Worm (Caenorhabditis elegans) whole organism, early embryonic: Measurements from ENCODE around the gene srh-283.

Experiments used
- B0310.2 ChIP-seq: sonication (generic microtip); optimal IDR thresholded peaks from 2 replicates; lab custom pipeline; 2016; ENCODE audit warnings: mild to moderate bottlenecking, missing genetic modification characterization, missing compliant biosample characterization
- F13C5.2 ChIP-seq: sonication (generic microtip); optimal IDR thresholded peaks from 2 replicates; lab custom pipeline; 2017; ENCODE audit warnings: mild to moderate bottlenecking, missing genetic modification characterization, inconsistent platforms, missing compliant biosample characterization
- aly-1 ChIP-seq: sonication (generic microtip); optimal IDR thresholded peaks from 2 replicates; lab custom pipeline; 2016; ENCODE audit warnings: missing genetic modification characterization, missing compliant biosample characterization
- ama-1 ChIP-seq: fragments of 150-350 bp; optimal IDR thresholded peaks from 2 replicates; lab custom pipeline; 2014
- ceh-13 ChIP-seq: fragments of 200-800 bp; sonication (Bioruptor generic); optimal IDR thresholded peaks from 2 replicates; lab custom pipeline; 2018; ENCODE audit warnings: mild to moderate bottlenecking, missing genetic modification characterization, missing compliant biosample characterization
- ceh-36 ChIP-seq: sonication (generic microtip); optimal IDR thresholded peaks from 2 replicates; lab custom pipeline; 2016; ENCODE audit warnings: missing genetic modification characterization, inconsistent platforms, missing compliant biosample characterization
- ets-7 ChIP-seq: sonication (generic microtip); optimal IDR thresholded peaks from 2 replicates; lab custom pipeline; 2016; ENCODE audit warnings: missing genotype, missing genetic modification characterization, missing compliant biosample characterization
- flt-1 ChIP-seq: fragments of 200-800 bp; sonication (Bioruptor generic); IDR thresholded peaks from 2 replicates; pipeline ENCODE4 v1.3.6; 2022; ENCODE audit warnings: missing genetic modification characterization, missing compliant biosample characterization
- hmbx-1 ChIP-seq: sonication (generic microtip); optimal IDR thresholded peaks from 2 replicates; lab custom pipeline; 2016; ENCODE audit warnings: mild to moderate bottlenecking, missing genetic modification characterization, missing compliant biosample characterization
- hmg-4 ChIP-seq: fragments of 200-800 bp; sonication (Bioruptor generic); optimal IDR thresholded peaks from 2 replicates; lab custom pipeline; 2018; ENCODE audit warnings: mild to moderate bottlenecking, missing genetic modification characterization, missing compliant biosample characterization
- hnd-1 ChIP-seq: sonication (generic microtip); optimal IDR thresholded peaks from 2 replicates; lab custom pipeline; 2016; ENCODE audit warnings: missing genetic modification characterization, missing compliant biosample characterization
- pes-1 ChIP-seq: fragments of 200-800 bp; sonication (Bioruptor generic); IDR thresholded peaks from 2 replicates; pipeline ENCODE4 v1.3.6; 2022; ENCODE audit warnings: missing genetic modification reagents, missing genetic modification characterization, missing compliant biosample characterization
- scrt-1 ChIP-seq: fragments of 200-800 bp; sonication (Bioruptor generic); IDR thresholded peaks from 2 replicates; pipeline ENCODE4 v1.3.6; 2022; ENCODE audit warnings: missing genetic modification characterization, missing compliant biosample characterization
- sea-1 ChIP-seq: fragments of 200-800 bp; sonication (Bioruptor generic); conservative IDR thresholded peaks from 2 replicates; pipeline ENCODE4 v1.3.6; 2022; ENCODE audit warnings: missing genetic modification characterization, missing compliant biosample characterization
- tbx-11 ChIP-seq: fragments of 200-800 bp; sonication (Bioruptor generic); IDR thresholded peaks from 2 replicates; pipeline ENCODE4 v1.3.6; 2022; ENCODE audit warnings: missing genetic modification characterization, missing compliant biosample characterization
- tbx-37 ChIP-seq: fragments of 200-800 bp; sonication (Bioruptor generic); conservative IDR thresholded peaks from 2 replicates; pipeline ENCODE4 v1.3.6; 2022; ENCODE audit warnings: missing genetic modification reagents, missing genetic modification characterization, missing compliant biosample characterization
- tra-4 ChIP-seq: sonication (generic microtip); optimal IDR thresholded peaks from 2 replicates; lab custom pipeline; 2017; ENCODE audit warnings: missing genetic modification characterization, missing compliant biosample characterization

srh-283 gene

DNA sequence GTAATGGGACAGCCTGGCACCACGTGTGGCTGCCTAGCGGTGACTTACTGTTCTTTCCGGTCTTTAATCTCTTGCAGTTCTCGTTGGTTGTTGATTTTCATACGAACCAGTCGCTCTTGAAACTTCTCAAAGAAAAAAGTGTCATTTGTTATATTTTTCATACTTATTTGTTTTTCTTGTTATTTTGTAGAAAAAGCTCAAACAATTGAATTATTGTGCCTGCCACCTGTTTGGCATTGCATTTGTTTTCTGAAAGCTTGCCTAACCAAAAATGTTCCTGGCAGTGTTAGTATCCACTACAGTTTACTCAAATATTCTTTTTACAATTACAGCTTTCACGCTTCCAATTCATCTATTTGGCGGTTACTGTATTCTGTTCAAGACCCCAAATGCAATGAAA lies at the start of gene srh-283, which contains the start of gene C47A10.16:
TSS of gene srh-283 (plus strand) at position 272 of the 400 bp plus-strand sequence.
TSS of gene C47A10.16 (minus strand) at position 101 of the 400 bp plus-strand sequence.
- TF ChIP-seq sea-1 (GFP tag; lab: Robert Waterston, UW) (no peak), hmbx-1 (tag; lab: Kevin White, UChicago) (no peak), ceh-13 (GFP tag; lab: Kevin White, UChicago) (no peak), F13C5.2 (tag; lab: Kevin White, UChicago) (no peak), ceh-36 (no peak), scrt-1 (GFP tag; lab: Robert Waterston, UW) (no peak), aly-1 (tag; lab: Kevin White, UChicago) (no peak), tbx-37 (GFP tag; lab: Robert Waterston, UW) (no peak), flt-1 (GFP tag; lab: Robert Waterston, UW) (no peak)

DNA sequence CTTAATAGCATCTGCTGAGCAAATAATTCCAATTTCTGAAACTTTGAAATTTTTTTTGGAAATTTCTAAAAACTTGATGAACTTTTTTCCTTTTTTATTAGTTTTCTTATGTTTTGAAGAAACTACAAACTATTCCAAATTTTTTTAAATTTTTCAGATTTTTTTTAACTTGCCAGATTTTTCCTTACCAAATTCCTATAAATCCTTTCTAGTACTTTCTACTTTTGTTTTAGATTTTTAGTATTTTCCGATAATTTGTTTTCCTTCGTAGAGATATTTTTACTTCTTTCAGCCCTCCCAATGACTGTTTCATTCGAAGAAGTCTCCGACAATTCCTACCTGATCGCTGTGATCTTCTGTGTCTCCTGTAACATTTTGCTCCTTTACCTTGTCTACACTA lies 46.5 kb upstream of the srh-283 start, which contains the start of gene str-77:
TSS of gene str-77 (plus strand) at position 301 of the 400 bp plus-strand sequence.
- no peak for TF ChIP-seq aly-1 (tag; lab: Kevin White, UChicago)

DNA sequence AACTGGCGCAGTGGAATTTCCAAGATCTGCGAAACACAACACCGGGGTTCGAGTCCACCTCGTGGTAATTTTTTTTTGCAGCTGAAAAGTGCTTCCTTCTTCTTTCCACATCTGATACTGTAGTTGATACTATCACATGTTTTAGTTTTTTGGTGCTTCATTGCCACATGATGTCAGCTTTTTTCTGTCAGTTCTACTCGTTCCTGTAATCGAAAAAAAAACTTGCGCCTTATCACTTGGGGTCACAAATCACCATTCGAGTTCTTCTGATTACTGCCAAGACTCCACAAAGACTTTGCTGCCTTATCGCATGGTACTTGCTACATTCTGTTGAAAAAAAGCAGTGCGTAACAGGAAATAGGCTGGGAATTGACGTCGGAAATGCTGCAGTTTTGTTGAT lies 43.4 kb upstream of the srh-283 start:
- TF ChIP-seq tbx-37 (GFP tag; lab: Robert Waterston, UW) (no peak), aly-1 (tag; lab: Kevin White, UChicago) (no peak), tbx-11 (GFP tag; lab: Robert Waterston, UW) (no peak), ceh-13 (GFP tag; lab: Kevin White, UChicago) (no peak), flt-1 (GFP tag; lab: Robert Waterston, UW) (no peak), hnd-1 (no peak), F13C5.2 (tag; lab: Kevin White, UChicago) (no peak), sea-1 (GFP tag; lab: Robert Waterston, UW) (no peak), B0310.2 (no peak), pes-1 (GFP tag; lab: Robert Waterston, UW) (no peak), ceh-36 (no peak), tra-4 (tag; lab: Kevin White, UChicago) (no peak), ets-7 (tag; lab: Kevin White, UChicago) (no peak), hmbx-1 (tag; lab: Kevin White, UChicago) (no peak), scrt-1 (GFP tag; lab: Robert Waterston, UW) (no peak), ama-1 (lab: Kevin White, UChicago) (no peak), hmg-4 (GFP tag; lab: Kevin White, UChicago) (no peak)

DNA sequence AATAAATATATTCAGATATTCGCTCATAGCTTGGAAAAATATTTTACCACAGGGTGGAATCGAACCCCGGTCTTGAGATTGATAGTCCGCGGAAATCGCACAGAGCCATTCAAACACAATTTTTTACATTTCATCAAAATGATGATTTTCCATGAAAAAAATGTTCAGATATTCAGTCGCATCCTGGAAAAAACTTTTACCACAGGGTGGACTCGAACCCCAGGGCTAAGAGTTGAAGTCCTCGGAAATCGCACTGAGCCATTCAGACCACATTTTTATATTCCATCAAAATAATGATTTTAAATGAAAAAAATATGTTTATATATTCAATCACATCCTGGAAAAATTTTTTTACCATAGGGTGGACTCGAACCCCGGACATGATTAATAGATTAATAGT lies 42.6 kb upstream of the srh-283 start:
- TF ChIP-seq pes-1 (GFP tag; lab: Robert Waterston, UW) (no peak), sea-1 (GFP tag; lab: Robert Waterston, UW) (no peak)

DNA sequence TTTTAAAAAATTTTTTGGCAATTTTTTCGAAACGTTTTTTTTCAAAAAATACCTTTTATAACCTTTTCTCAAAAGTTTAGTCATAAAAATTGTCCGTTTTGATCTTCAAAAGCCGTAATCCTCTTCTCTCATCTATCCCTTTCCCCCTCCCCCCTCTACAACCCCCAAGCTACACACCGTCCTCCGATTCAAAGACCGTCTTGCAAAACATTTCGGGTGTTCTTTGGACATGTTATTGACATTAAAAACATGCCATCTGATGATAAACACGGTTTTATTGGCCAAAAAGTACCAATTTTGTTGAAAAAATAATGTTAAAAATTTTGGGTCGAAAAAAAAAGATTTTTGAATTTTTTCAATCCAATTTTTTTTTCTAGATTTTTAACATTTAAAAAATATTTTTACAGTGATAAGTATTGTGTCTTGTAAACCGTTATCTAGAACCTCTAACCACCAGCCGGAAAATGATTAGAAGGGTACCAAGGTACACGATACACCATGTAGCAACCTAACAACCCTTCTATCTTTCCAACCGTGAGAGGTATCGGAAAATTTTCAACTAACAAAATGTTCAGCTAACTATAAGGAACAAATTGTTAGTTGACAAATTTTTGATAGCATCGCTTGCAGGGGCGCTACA lies 41.9 kb upstream of the srh-283 start:
- TF ChIP-seq tbx-11 (GFP tag; lab: Robert Waterston, UW), result no peak
- no peak for TF ChIP-seq pes-1 (GFP tag; lab: Robert Waterston, UW)
- TF ChIP-seq F13C5.2 (tag; lab: Kevin White, UChicago), result no peak
- no peak for TF ChIP-seq ets-7 (tag; lab: Kevin White, UChicago)
- no peak for TF ChIP-seq tbx-37 (GFP tag; lab: Robert Waterston, UW)
- no peak for TF ChIP-seq sea-1 (GFP tag; lab: Robert Waterston, UW)
- no peak for TF ChIP-seq flt-1 (GFP tag; lab: Robert Waterston, UW)
- TF ChIP-seq ceh-13 (GFP tag; lab: Kevin White, UChicago), result no peak
- no peak for TF ChIP-seq hmbx-1 (tag; lab: Kevin White, UChicago)
- no peak for TF ChIP-seq ama-1 (lab: Kevin White, UChicago)
- TF ChIP-seq ceh-36, result no peak
- no peak for TF ChIP-seq scrt-1 (GFP tag; lab: Robert Waterston, UW)
- TF ChIP-seq hmg-4 (GFP tag; lab: Kevin White, UChicago), result no peak
- no peak for TF ChIP-seq tra-4 (tag; lab: Kevin White, UChicago)
- no peak for TF ChIP-seq hnd-1

DNA sequence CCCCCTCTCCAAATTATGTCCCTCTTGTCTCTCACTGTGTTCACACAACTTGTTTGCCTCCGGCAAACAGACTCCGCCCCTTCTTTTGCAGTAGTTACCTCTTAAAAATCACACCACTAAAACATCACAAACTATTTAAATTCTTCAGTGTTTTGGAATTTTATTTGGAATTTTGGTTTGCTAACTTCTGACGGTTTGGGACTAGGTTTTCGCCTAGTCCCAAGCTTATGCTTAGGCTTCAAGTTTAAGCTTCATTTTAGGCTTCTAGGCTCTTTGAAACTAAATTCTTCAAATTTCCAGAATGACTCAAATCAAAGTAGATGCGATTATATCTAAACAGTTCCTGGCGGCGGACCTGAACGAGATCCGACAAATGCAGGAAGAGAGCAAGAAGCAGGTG lies 40.4 kb upstream of the srh-283 start, which contains the start of gene fat-5:
TSS of gene fat-5 (plus strand) at position 301 of the 400 bp plus-strand sequence.
- TF ChIP-seq hnd-1 (no peak), tbx-37 (GFP tag; lab: Robert Waterston, UW) (no peak), hmg-4 (GFP tag; lab: Kevin White, UChicago) (no peak), ama-1 (lab: Kevin White, UChicago) (no peak)

DNA sequence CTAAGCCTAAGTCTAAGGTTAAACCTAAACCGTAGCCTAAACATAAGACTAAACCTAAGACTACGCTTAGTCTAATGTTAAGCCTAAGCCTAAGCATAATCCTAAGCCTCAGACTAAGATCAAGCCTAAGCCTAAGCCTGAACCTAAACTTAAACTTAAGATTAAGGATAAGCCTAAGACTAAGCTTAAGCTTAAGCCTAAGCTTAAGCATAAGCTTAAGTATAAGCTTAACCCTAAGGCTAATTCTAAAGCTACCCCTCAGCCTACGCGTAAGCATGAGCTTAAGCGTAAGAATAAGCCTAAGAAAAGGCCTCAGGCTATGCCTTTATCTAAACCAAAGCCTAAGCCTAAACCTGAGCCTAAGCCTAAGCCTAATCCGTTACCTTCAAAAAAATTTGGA lies 36.8 kb upstream of the srh-283 start:
- TF ChIP-seq tra-4 (tag; lab: Kevin White, UChicago), result no peak
- TF ChIP-seq ceh-36, result peak; percentile 69

DNA sequence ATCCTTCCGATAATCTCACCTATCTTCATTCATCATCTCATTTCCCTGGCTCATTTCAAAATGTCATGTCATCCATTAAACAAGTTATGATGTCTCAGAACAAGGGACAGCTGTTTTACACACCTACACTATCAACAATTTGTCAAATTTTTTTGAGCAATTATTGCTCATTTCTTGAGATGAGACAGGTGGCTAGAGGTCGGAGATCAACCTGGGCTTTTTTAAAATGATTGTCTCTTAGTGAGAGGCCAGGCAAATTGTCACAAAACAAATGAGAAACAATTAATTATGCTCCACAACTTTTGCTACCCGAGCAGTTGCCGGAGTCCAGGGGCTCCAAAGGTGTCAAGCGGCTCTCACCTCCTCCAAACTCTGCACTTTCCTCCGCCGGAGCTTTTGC lies 36.4 kb upstream of the srh-283 start:
- no peak for TF ChIP-seq ceh-36
- no peak for TF ChIP-seq hmbx-1 (tag; lab: Kevin White, UChicago)
- no peak for TF ChIP-seq flt-1 (GFP tag; lab: Robert Waterston, UW)
- TF ChIP-seq pes-1 (GFP tag; lab: Robert Waterston, UW), result no peak
- no peak for TF ChIP-seq tra-4 (tag; lab: Kevin White, UChicago)
- TF ChIP-seq ama-1 (lab: Kevin White, UChicago), result no peak
- TF ChIP-seq tbx-37 (GFP tag; lab: Robert Waterston, UW), result no peak
- no peak for TF ChIP-seq hmg-4 (GFP tag; lab: Kevin White, UChicago)
- TF ChIP-seq B0310.2, result no peak
- no peak for TF ChIP-seq sea-1 (GFP tag; lab: Robert Waterston, UW)
- no peak for TF ChIP-seq hnd-1
- no peak for TF ChIP-seq tbx-11 (GFP tag; lab: Robert Waterston, UW)
- TF ChIP-seq aly-1 (tag; lab: Kevin White, UChicago), result no peak
- TF ChIP-seq ets-7 (tag; lab: Kevin White, UChicago), result no peak
- TF ChIP-seq F13C5.2 (tag; lab: Kevin White, UChicago), result no peak
- no peak for TF ChIP-seq scrt-1 (GFP tag; lab: Robert Waterston, UW)
- no peak for TF ChIP-seq ceh-13 (GFP tag; lab: Kevin White, UChicago)
